3 worm cellular contexts compared by ENCODE assay signal in the genomic region with DNA sequence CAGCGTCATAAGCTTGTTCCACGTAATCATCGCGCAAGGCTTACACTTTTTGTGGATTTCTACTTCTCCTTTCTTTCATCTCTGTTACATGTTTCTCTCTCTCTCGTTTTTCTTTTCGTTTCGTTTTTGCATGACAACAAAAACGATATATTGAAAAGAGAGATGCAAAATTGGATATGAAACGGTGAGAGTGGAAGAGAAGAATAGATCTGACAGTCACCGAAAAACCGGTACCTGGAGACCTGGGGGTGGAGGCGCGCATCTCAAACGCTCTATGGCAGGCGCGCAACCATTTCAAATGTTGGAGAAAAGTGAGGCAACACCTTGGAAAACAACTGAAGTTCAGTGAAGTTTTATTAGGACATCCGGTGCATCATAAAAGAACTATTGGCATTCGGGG.
TF ChIP-seq lines count a peak whose summit lies in the region.

No protein-coding gene starts in this region.

TF ChIP-seq in whole organism, L1 larva, 84 proteins besides CTCF, POLR2A, EP300 and RAD21 (continued from another document):
- TF ChIP-seq C16A3.4 (tag; optimal IDR thresholded peaks at IDR 0.05; lab: Kevin White, UChicago) = peak; percentile 3
- TF ChIP-seq C34B4.2 (tag; optimal IDR thresholded peaks at IDR 0.05; lab: Kevin White, UChicago) = no peak
- TF ChIP-seq elt-3 (tag; optimal IDR thresholded peaks at IDR 0.05; lab: Kevin White, UChicago) = peak in 4 of 6 experiments; percentile 22 to 50 (median 40)
- no peak for TF ChIP-seq efl-3 (GFP tag; optimal IDR thresholded peaks at IDR 0.05; lab: Kevin White, UChicago)
- TF ChIP-seq lsy-2 (tag; optimal IDR thresholded peaks at IDR 0.05; lab: Kevin White, UChicago) = peak in 1 of 2 experiments; percentile 44
- TF ChIP-seq Y116A8C.19 (tag; optimal IDR thresholded peaks at IDR 0.05; lab: Kevin White, UChicago; ENCODE audit: borderline replicate concordance) = no peak
- TF ChIP-seq swsn-7 (tag; optimal IDR thresholded peaks at IDR 0.05; lab: Kevin White, UChicago) = peak; percentile 28
- no peak for TF ChIP-seq hpl-2 (GFP tag; optimal IDR thresholded peaks at IDR 0.05; lab: Kevin White, UChicago)
- no peak for TF ChIP-seq unc-30 (tag; optimal IDR thresholded peaks at IDR 0.05; lab: Kevin White, UChicago)
- TF ChIP-seq grh-1 (GFP tag; IDR thresholded peaks at IDR 0.05; lab: Robert Waterston, UW) = peak; percentile 79
- peak; percentile 16; the same call in 1 of the 2 replicates for TF ChIP-seq nhr-19 (GFP tag; conservative IDR thresholded peaks at IDR 0.05; lab: Robert Waterston, UW)
- peak; percentile 55 for TF ChIP-seq nhr-71 (tag; optimal IDR thresholded peaks at IDR 0.05; lab: Kevin White, UChicago)
- no peak for TF ChIP-seq efl-1 (optimal IDR thresholded peaks at IDR 0.05; lab: Kevin White, UChicago)
- TF ChIP-seq efl-1 (GFP tag; optimal IDR thresholded peaks at IDR 0.05 in 1 of 2; lab: Kevin White, UChicago) = peak in 1 of 2 experiments; percentile 82
- TF ChIP-seq jun-1 (tag; optimal IDR thresholded peaks at IDR 0.05; lab: Kevin White, UChicago) = no peak
- peak in 1 of 2 experiments; percentile 19 for TF ChIP-seq mdl-1 (tag; optimal IDR thresholded peaks at IDR 0.05; lab: Kevin White, UChicago)
- TF ChIP-seq mep-1 (tag; optimal IDR thresholded peaks at IDR 0.05; lab: Kevin White, UChicago) = peak; percentile 70
- TF ChIP-seq nhr-84 (tag; optimal IDR thresholded peaks at IDR 0.05; lab: Kevin White, UChicago) = no peak
- peak; percentile 51 for TF ChIP-seq snu-23 (GFP tag; optimal IDR thresholded peaks at IDR 0.05; lab: Kevin White, UChicago)

TF ChIP-seq in whole organism, L2 larva, 48 proteins besides CTCF, POLR2A, EP300 and RAD21 (continued from another document):
- TF ChIP-seq nhr-25 (tag; optimal IDR thresholded peaks at IDR 0.05; lab: Kevin White, UChicago) (peak; percentile 98), blmp-1 (tag; optimal IDR thresholded peaks at IDR 0.05; lab: Kevin White, UChicago; ENCODE audit: insufficient read depth) (peak; percentile 91), fos-1 (tag; optimal IDR thresholded peaks at IDR 0.05; lab: Kevin White, UChicago) (peak; percentile 31), egl-27 (tag; optimal IDR thresholded peaks at IDR 0.05; lab: Kevin White, UChicago) (peak; percentile 30)

TF ChIP-seq in whole organism, L3 larva, 47 proteins besides CTCF, POLR2A, EP300 and RAD21 (continued from another document):
- no peak for TF ChIP-seq unc-62 (GFP tag; optimal IDR thresholded peaks at IDR 0.05; lab: Kevin White, UChicago)
- TF ChIP-seq egl-5 (tag; optimal IDR thresholded peaks at IDR 0.05; lab: Kevin White, UChicago) = peak; percentile 17
- no peak for TF ChIP-seq skn-1 (tag; optimal IDR thresholded peaks at IDR 0.05; lab: Kevin White, UChicago)
- TF ChIP-seq ceh-82 (tag; optimal IDR thresholded peaks at IDR 0.05; lab: Kevin White, UChicago) = no peak
- TF ChIP-seq nhr-67 (tag; optimal IDR thresholded peaks at IDR 0.05; lab: Kevin White, UChicago) = no peak
- no peak for TF ChIP-seq ceh-9 (tag; optimal IDR thresholded peaks at IDR 0.05; lab: Kevin White, UChicago)
- no peak for TF ChIP-seq pha-4 (tag; optimal IDR thresholded peaks at IDR 0.05; lab: Kevin White, UChicago)
- TF ChIP-seq fkh-2 (tag; optimal IDR thresholded peaks at IDR 0.05; lab: Kevin White, UChicago) = no peak
- TF ChIP-seq nhr-25 (tag; optimal IDR thresholded peaks at IDR 0.05; lab: Kevin White, UChicago) = peak; percentile 100
- TF ChIP-seq lin-15B (tag; optimal IDR thresholded peaks at IDR 0.05; lab: Kevin White, UChicago) = no peak
- no peak for TF ChIP-seq hmg-11 (tag; optimal IDR thresholded peaks at IDR 0.05; lab: Kevin White, UChicago)
- TF ChIP-seq nfya-1 (tag; optimal IDR thresholded peaks at IDR 0.05; lab: Kevin White, UChicago; ENCODE audit: insufficient read depth) = peak; percentile 27
- TF ChIP-seq aly-2 (tag; optimal IDR thresholded peaks at IDR 0.05; lab: Kevin White, UChicago) = no peak
- TF ChIP-seq tbx-2 (tag; optimal IDR thresholded peaks at IDR 0.05; lab: Kevin White, UChicago) = no peak
- TF ChIP-seq fkh-10 (GFP tag; optimal IDR thresholded peaks at IDR 0.05; lab: Kevin White, UChicago) = no peak
- no peak for TF ChIP-seq nhr-11 (tag; optimal IDR thresholded peaks at IDR 0.05; lab: Kevin White, UChicago)
